Fruit fly (Drosophila melanogaster): Measurements from ENCODE around the gene CG5377.

Gene CG5377

dm6 chr3R:22488855-22489254 is 20.9 kb upstream of the CG5377 start, which contains the start of gene CG5376:
Gene CG5376, minus strand, starts transcription at chr3R:22488955.
- no peak for TF ChIP-seq CG32121 (GFP tag; IDR thresholded peaks at IDR 0.05)
- no peak for TF ChIP-seq CG8301 (tag; optimal IDR thresholded peaks at IDR 0.05)
- no peak for TF ChIP-seq EcR (GFP tag; optimal IDR thresholded peaks at IDR 0.05)
- TF ChIP-seq CG4496 (GFP tag; IDR thresholded peaks at IDR 0.05), result no peak
- no peak for TF ChIP-seq CG12605 (GFP tag; IDR thresholded peaks at IDR 0.05)

dm6 chr3R:22487037-22487492 is 19.1 kb upstream of the CG5377 start, which contains the start of gene Pfdn5:
Gene Pfdn5, plus strand, starts transcription at chr3R:22487039.
- no peak for TF ChIP-seq EcR (GFP tag; optimal IDR thresholded peaks at IDR 0.05)

- TF ChIP-seq CG8301 (tag; optimal IDR thresholded peaks at IDR 0.05) (no peak), CG14655 (GFP tag; optimal IDR thresholded peaks at IDR 0.05) (no peak), CG9948 (tag; optimal IDR thresholded peaks at IDR 0.05) (no peak), CG13204 (GFP tag; optimal IDR thresholded peaks at IDR 0.05) (no peak), CG12605 (GFP tag; IDR thresholded peaks at IDR 0.05) (no peak), fd96Ca (GFP tag; IDR thresholded peaks at IDR 0.05) (no peak), CG34367 (tag; optimal IDR thresholded peaks at IDR 0.05) (no peak), Ets98B (GFP tag; IDR thresholded peaks at IDR 0.05) (no peak), CG8159 (tag; optimal IDR thresholded peaks at IDR 0.05) (no peak), rn (GFP tag; IDR thresholded peaks at IDR 0.05) (no peak), Snoo (tag; optimal IDR thresholded peaks at IDR 0.05) (no peak), CG15710 (tag; optimal IDR thresholded peaks at IDR 0.05) (no peak), CG4496 (GFP tag; IDR thresholded peaks at IDR 0.05) (no peak), Pif1B (GFP tag; optimal IDR thresholded peaks at IDR 0.05) (no peak), D1 (tag; optimal IDR thresholded peaks at IDR 0.05) (no peak), Pif1A (GFP tag; optimal IDR thresholded peaks at IDR 0.05) (no peak)
Measured at dm6 chr3R:22483537-22483936, 15.6 kb upstream of the CG5377 start.

- TF ChIP-seq fd96Ca (GFP tag; IDR thresholded peaks at IDR 0.05) (no peak), Snoo (tag; optimal IDR thresholded peaks at IDR 0.05) (no peak), CG14655 (GFP tag; optimal IDR thresholded peaks at IDR 0.05) (no peak), Pif1A (GFP tag; optimal IDR thresholded peaks at IDR 0.05) (no peak), EcR (GFP tag; optimal IDR thresholded peaks at IDR 0.05) (no peak), CG10348 (GFP tag; IDR thresholded peaks at IDR 0.05) (no peak), D1 (tag; optimal IDR thresholded peaks at IDR 0.05) (no peak), Ets98B (GFP tag; IDR thresholded peaks at IDR 0.05) (no peak), gl (tag; optimal IDR thresholded peaks at IDR 0.05) (no peak), CG8301 (tag; optimal IDR thresholded peaks at IDR 0.05) (no peak), CG12605 (GFP tag; IDR thresholded peaks at IDR 0.05) (no peak), CG32121 (GFP tag; IDR thresholded peaks at IDR 0.05) (no peak), CG9948 (tag; optimal IDR thresholded peaks at IDR 0.05) (no peak), CG13204 (GFP tag; optimal IDR thresholded peaks at IDR 0.05) (no peak)
Measured at dm6 chr3R:22470064-22470463, 2.1 kb upstream of the CG5377 start.

dm6 chr3R:22468829-22469487 is 1.0 kb upstream of the CG5377 start:
- no peak for TF ChIP-seq EcR (GFP tag; optimal IDR thresholded peaks at IDR 0.05)
- peak; percentile 77 for TF ChIP-seq CG4496 (GFP tag; IDR thresholded peaks at IDR 0.05)
- peak; percentile 48; the same call in 1 of the 2 replicates for TF ChIP-seq CG12605 (GFP tag; IDR thresholded peaks at IDR 0.05)
- peak; percentile 78 for TF ChIP-seq CG8159 (tag; optimal IDR thresholded peaks at IDR 0.05)
- peak; percentile 47 for TF ChIP-seq Pif1B (GFP tag; optimal IDR thresholded peaks at IDR 0.05)
- TF ChIP-seq CG10348 (GFP tag; IDR thresholded peaks at IDR 0.05), result no peak
- peak; percentile 60 for TF ChIP-seq Ets98B (GFP tag; IDR thresholded peaks at IDR 0.05)
- no peak for TF ChIP-seq rn (GFP tag; IDR thresholded peaks at IDR 0.05)
- peak; percentile 77 for TF ChIP-seq fd96Ca (GFP tag; IDR thresholded peaks at IDR 0.05)
- TF ChIP-seq gl (tag; optimal IDR thresholded peaks at IDR 0.05), result no peak
- peak; percentile 65 for TF ChIP-seq CG9948 (tag; optimal IDR thresholded peaks at IDR 0.05)
- TF ChIP-seq CG34367 (tag; optimal IDR thresholded peaks at IDR 0.05), result peak; percentile 55
- peak; percentile 36; the same call in 1 of the 2 replicates for TF ChIP-seq CG32121 (GFP tag; IDR thresholded peaks at IDR 0.05)
- TF ChIP-seq Pif1A (GFP tag; optimal IDR thresholded peaks at IDR 0.05), result no peak
- peak; percentile 71 for TF ChIP-seq CG15710 (tag; optimal IDR thresholded peaks at IDR 0.05)
- TF ChIP-seq CG17806 (tag; optimal IDR thresholded peaks at IDR 0.05), result no peak

dm6 chr3R:22465984-22466530 is 1.9 kb downstream of the CG5377 start, which contains the start of gene Pebp1:
Gene Pebp1, plus strand, starts transcription at chr3R:22466034.
- TF ChIP-seq rn (GFP tag; IDR thresholded peaks at IDR 0.05), result no peak
- TF ChIP-seq fd96Ca (GFP tag; IDR thresholded peaks at IDR 0.05), result no peak
- TF ChIP-seq CG8159 (tag; optimal IDR thresholded peaks at IDR 0.05), result no peak
- no peak for TF ChIP-seq CG4496 (GFP tag; IDR thresholded peaks at IDR 0.05)
- no peak for TF ChIP-seq CG34367 (tag; optimal IDR thresholded peaks at IDR 0.05)
- TF ChIP-seq CG14655 (GFP tag; optimal IDR thresholded peaks at IDR 0.05), result no peak
- no peak for TF ChIP-seq Pif1A (GFP tag; optimal IDR thresholded peaks at IDR 0.05)
- TF ChIP-seq D1 (tag; optimal IDR thresholded peaks at IDR 0.05), result no peak
- no peak for TF ChIP-seq CG17806 (tag; optimal IDR thresholded peaks at IDR 0.05)
- no peak for TF ChIP-seq CG12605 (GFP tag; IDR thresholded peaks at IDR 0.05)
- TF ChIP-seq CG13204 (GFP tag; optimal IDR thresholded peaks at IDR 0.05), result no peak
- no peak for TF ChIP-seq CG32121 (GFP tag; IDR thresholded peaks at IDR 0.05)
- TF ChIP-seq Snoo (tag; optimal IDR thresholded peaks at IDR 0.05), result no peak
- TF ChIP-seq CG8301 (tag; optimal IDR thresholded peaks at IDR 0.05), result no peak
- no peak for TF ChIP-seq gl (tag; optimal IDR thresholded peaks at IDR 0.05)
- TF ChIP-seq CG9948 (tag; optimal IDR thresholded peaks at IDR 0.05), result no peak
- no peak for TF ChIP-seq EcR (GFP tag; optimal IDR thresholded peaks at IDR 0.05)
- TF ChIP-seq Ets98B (GFP tag; IDR thresholded peaks at IDR 0.05), result no peak

Data from whole organism, pupa.